Worm (Caenorhabditis elegans) whole organism, L4/young adult: ENCODE results near the gene dhps-1.

Experiments
- W03F9.2 ChIP-seq: fragments of 150-350 bp; optimal IDR thresholded peaks from 2 replicates; lab custom pipeline; 2014; ENCODE audit warnings: missing biosample characterization, missing genetic modification characterization
- dao-5 ChIP-seq: sonication (generic microtip); optimal IDR thresholded peaks from 2 replicates; lab custom pipeline; 2016; ENCODE audit warnings: missing genotype, missing genetic modification characterization, moderate library complexity, missing compliant biosample characterization
- him-1 ChIP-seq: sonication (generic microtip); optimal IDR thresholded peaks from 2 replicates; lab custom pipeline; 2016; ENCODE audit warnings: missing genotype, missing genetic modification reagents, missing genetic modification characterization, missing compliant biosample characterization

ce11 chrII:11994940-11995339 lies 2.1 kb downstream of the dhps-1 start:
- TF ChIP-seq him-1 (tag; lab: Kevin White, UChicago) (no peak), W03F9.2 (tag; lab: Kevin White, UChicago) (no peak), dao-5 (no peak)
